Worm (Caenorhabditis elegans): ENCODE results near the gene srlf-26.
"Not testable (repeated sequence)": the region's sequence is repeated elsewhere in the genome, so short reads cannot be mapped to it uniquely, and the experiment has no call there.

srlf-26 gene

ce11 chrIV:13652023-13652422 lies 26.7 kb upstream of the srlf-26 start, which contains the start of gene Y45F10C.6:
TSS of gene Y45F10C.6 (plus strand) at chrIV:13652323.
- TF ChIP-seq ekl-4 (GFP tag; IDR thresholded peaks at IDR 0.05); lsl-1 (GFP tag; optimal IDR thresholded peaks at IDR 0.05); F33H1.4 (GFP tag; IDR thresholded peaks at IDR 0.05): not testable (repeated sequence)

- TF ChIP-seq attf-6 (GFP tag; IDR thresholded peaks at IDR 0.05) (peak; percentile 94), snpc-4 (tag; optimal IDR thresholded peaks at IDR 0.05) (peak in 2 of 4 experiments; percentile 17 to 87), pbrm-1 (GFP tag; IDR thresholded peaks at IDR 0.05) (peak; percentile 78), hmg-1.2 (GFP tag; IDR thresholded peaks at IDR 0.05) (peak; percentile 67), cebp-2 (GFP tag; IDR thresholded peaks at IDR 0.05) (0 out of 2 replicates have a peak, but pooled peaks have one; percentile 69), madf-6 (GFP tag; IDR thresholded peaks at IDR 0.05) (peak; percentile 41; the same call in 1 of the 2 replicates), mcd-1 (GFP tag; IDR thresholded peaks at IDR 0.05) (peak; percentile 61)
- not testable (repeated sequence) for TF ChIP-seq snpc-4 (GFP tag; optimal IDR thresholded peaks at IDR 0.05)
Observed at ce11 chrIV:13658142-13658541, 20.6 kb upstream of the srlf-26 start.

- TF ChIP-seq F57C9.4 (tag; optimal IDR thresholded peaks at IDR 0.05); nhr-90 (tag; optimal IDR thresholded peaks at IDR 0.05); let-526 (GFP tag; IDR thresholded peaks at IDR 0.05): not testable (repeated sequence)
Observed at ce11 chrIV:13659449-13659848, 19.3 kb upstream of the srlf-26 start, which contains the start of gene Y45F10C.1. TSS of gene Y45F10C.1 (minus strand) at chrIV:13659549.

- not testable (repeated sequence) for TF ChIP-seq efl-1 (GFP tag; optimal IDR thresholded peaks at IDR 0.05); madf-10 (tag; optimal IDR thresholded peaks at IDR 0.05); ceh-91 (GFP tag; IDR thresholded peaks at IDR 0.05)
Observed at ce11 chrIV:13662570-13662969, 16.2 kb upstream of the srlf-26 start, which contains the start of gene Y45F10C.2. TSS of gene Y45F10C.2 (minus strand) at chrIV:13662670.

ce11 chrIV:13664090-13664489 lies 14.7 kb upstream of the srlf-26 start, which contains the start of gene Y45F10C.4:
TSS of gene Y45F10C.4 (minus strand) at chrIV:13664190.
- no peak for TF ChIP-seq chd-7 (tag; optimal IDR thresholded peaks at IDR 0.05)
- no peak for TF ChIP-seq ama-1 (optimal IDR thresholded peaks at IDR 0.05)
- TF ChIP-seq ama-1 (GFP tag; optimal IDR thresholded peaks at IDR 0.05), result no peak
- no peak for TF ChIP-seq B0019.2 (GFP tag; conservative IDR thresholded peaks at IDR 0.05)

ce11 chrIV:13665073-13665472 lies 13.7 kb upstream of the srlf-26 start:
- TF ChIP-seq aptf-2 (GFP tag; conservative IDR thresholded peaks at IDR 0.05) (no peak), F23B12.7 (tag; optimal IDR thresholded peaks at IDR 0.05; ENCODE audit: insufficient read depth) (no peak), madf-6 (GFP tag; IDR thresholded peaks at IDR 0.05) (peak; percentile 15; the same call in 1 of the 2 replicates), nhr-120 (GFP tag; IDR thresholded peaks at IDR 0.05) (no peak), fkh-3 (tag; optimal IDR thresholded peaks at IDR 0.05) (no peak), snpc-4 (GFP tag; optimal IDR thresholded peaks at IDR 0.05) (peak; percentile 41), snpc-4 (tag; optimal IDR thresholded peaks at IDR 0.05) (peak in 2 of 4 experiments; percentile 39 to 86), lsl-1 (GFP tag; optimal IDR thresholded peaks at IDR 0.05) (no peak), snpc-1.3 (tag; optimal IDR thresholded peaks at IDR 0.05; ENCODE audit: insufficient read depth) (peak; percentile 32), ekl-4 (GFP tag; IDR thresholded peaks at IDR 0.05) (peak; percentile 20; the same call in 1 of the 2 replicates), T26A5.8 (tag; optimal IDR thresholded peaks at IDR 0.05) (no peak), gei-17 (GFP tag; optimal IDR thresholded peaks at IDR 0.05) (no peak), attf-6 (GFP tag; IDR thresholded peaks at IDR 0.05) (peak; percentile 81), tbp1 (GFP tag; optimal IDR thresholded peaks at IDR 0.05) (peak; percentile 26), athp-1 (tag; optimal IDR thresholded peaks at IDR 0.05) (no peak), Y79H2A.3 (GFP tag; conservative IDR thresholded peaks at IDR 0.05) (0 out of 2 replicates have a peak, but pooled peaks have one; percentile 66)
